Worm (Caenorhabditis elegans) whole organism, midembryonic: ENCODE measurements around the gene flp-7.

Source experiments
- T22C8.4 ChIP-seq: fragments of 200-800 bp; sonication (Bioruptor generic); IDR thresholded peaks from 2 replicates; pipeline ENCODE4 v1.3.6; 2022; ENCODE audit warnings: missing genetic modification characterization, missing compliant biosample characterization
- flt-1 ChIP-seq: fragments of 200-800 bp; sonication (Bioruptor generic); IDR thresholded peaks from 2 replicates; pipeline ENCODE4 v1.3.6; 2022; ENCODE audit warnings: missing genetic modification characterization, missing compliant biosample characterization
- klf-2 ChIP-seq: fragments of 200-800 bp; sonication (Bioruptor generic); conservative IDR thresholded peaks from 2 replicates; pipeline ENCODE4 v1.3.6; 2022; ENCODE audit warnings: missing genetic modification reagents, missing genetic modification characterization, missing compliant biosample characterization
- med-1 ChIP-seq: sonication (generic microtip); optimal IDR thresholded peaks from 2 replicates; lab custom pipeline; 2017; ENCODE audit warnings: missing genetic modification characterization, mild to moderate bottlenecking, missing compliant biosample characterization, antibody characterized with exemption, missing genetic modification reagents; ENCODE audit not compliant: insufficient read depth
- ztf-23 ChIP-seq: fragments of 200-800 bp; sonication (Bioruptor generic); IDR thresholded peaks from 2 replicates; pipeline ENCODE4 v1.3.6; 2022; ENCODE audit warnings: missing genetic modification reagents, missing genetic modification characterization, missing compliant biosample characterization

- TF ChIP-seq klf-2 (GFP tag; lab: Robert Waterston, UW) = no peak
- no peak for TF ChIP-seq T22C8.4
- TF ChIP-seq med-1 (GFP tag; lab: Kevin White, UChicago) = no peak
- no peak for TF ChIP-seq flt-1 (GFP tag; lab: Robert Waterston, UW)
- no peak for TF ChIP-seq ztf-23 (GFP tag; lab: Robert Waterston, UW)
These were observed 31.6 kb downstream of the flp-7 start, which contains the start of gene Y23B4A.1 for ce11 chrX:5917284-5917683.
